Fruit fly (Drosophila melanogaster) S2 (cell line): ENCODE data around the gene Acyp.

Experiments
- CG8478 ChIP-seq: fragments of >200 bp; optimal IDR thresholded peaks from 2 replicates; lab custom pipeline; 2018
- CTCF ChIP-seq, 2 experiments: fragments of >200 bp; optimal IDR thresholded peaks; 2 replicates each; lab custom pipeline; 2018

dm6 chr2L:13886326-13887073, 25.4 kb upstream of the Acyp start:
- TF ChIP-seq CG8478 (lab: Kevin White, UChicago) (no peak), CTCF (optimal IDR thresholded peaks at IDR 0.05; lab: Kevin White, UChicago) (no peak)
